Worm (Caenorhabditis elegans): ENCODE data around the gene dhs-18.

DNA sequence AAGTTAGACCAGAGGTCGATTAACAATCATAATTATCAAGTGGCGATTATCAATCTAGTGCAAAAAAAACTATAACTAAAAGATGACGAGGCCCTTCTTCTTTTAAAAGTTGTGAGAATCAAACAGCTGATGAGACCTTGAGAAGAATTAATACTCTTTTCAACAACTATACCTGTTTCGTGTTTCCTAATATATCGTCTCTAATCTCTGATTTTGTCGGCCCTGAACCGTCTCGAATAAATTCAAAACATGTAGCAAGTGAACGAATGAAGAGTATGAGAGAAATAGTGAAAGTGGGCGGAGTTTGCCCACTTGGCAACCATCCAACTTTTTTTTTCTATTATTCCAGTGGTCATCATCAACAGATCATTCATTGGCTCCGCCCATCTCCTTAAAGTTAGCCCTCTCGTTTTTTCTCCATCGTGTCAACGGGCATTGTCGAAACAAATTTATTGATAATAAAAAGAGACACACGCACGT, 40.9 kb upstream of the dhs-18 start, which contains the start of gene Y42A5A.1:
- TF ChIP-seq nhr-77 (tag; optimal IDR thresholded peaks at IDR 0.05) (no peak), snpc-4 (tag; optimal IDR thresholded peaks at IDR 0.05) (no peak), pha-4 (GFP tag; IDR thresholded peaks at IDR 0.05) (no peak), pha-4 (tag; optimal IDR thresholded peaks at IDR 0.05) (no peak), nhr-41 (GFP tag; IDR thresholded peaks at IDR 0.05) (no peak), nhr-11 (tag; optimal IDR thresholded peaks at IDR 0.05) (no peak), lsy-2 (tag; optimal IDR thresholded peaks at IDR 0.05) (no peak), nhr-48 (tag; optimal IDR thresholded peaks at IDR 0.05) (no peak), egl-43 (GFP tag; IDR thresholded peaks at IDR 0.05) (no peak), nhr-25 (tag; optimal IDR thresholded peaks at IDR 0.05; ENCODE audit: borderline replicate concordance, insufficient read depth) (no peak), ama-1 (optimal IDR thresholded peaks at IDR 0.05) (no peak), hlh-30 (tag; optimal IDR thresholded peaks at IDR 0.05; ENCODE audit: insufficient read depth) (no peak), mdl-1 (tag; optimal IDR thresholded peaks at IDR 0.05) (no peak), ceh-82 (tag; optimal IDR thresholded peaks at IDR 0.05) (no peak)
